Fruit fly (Drosophila melanogaster) S2 (cell line): ENCODE data around the gene Atg101.

Experiments
- CG8478 ChIP-seq: fragments of >200 bp; optimal IDR thresholded peaks from 2 replicates; lab custom pipeline; 2018
- CTCF ChIP-seq, 2 experiments: fragments of >200 bp; optimal IDR thresholded peaks; 2 replicates each; lab custom pipeline; 2018

DNA sequence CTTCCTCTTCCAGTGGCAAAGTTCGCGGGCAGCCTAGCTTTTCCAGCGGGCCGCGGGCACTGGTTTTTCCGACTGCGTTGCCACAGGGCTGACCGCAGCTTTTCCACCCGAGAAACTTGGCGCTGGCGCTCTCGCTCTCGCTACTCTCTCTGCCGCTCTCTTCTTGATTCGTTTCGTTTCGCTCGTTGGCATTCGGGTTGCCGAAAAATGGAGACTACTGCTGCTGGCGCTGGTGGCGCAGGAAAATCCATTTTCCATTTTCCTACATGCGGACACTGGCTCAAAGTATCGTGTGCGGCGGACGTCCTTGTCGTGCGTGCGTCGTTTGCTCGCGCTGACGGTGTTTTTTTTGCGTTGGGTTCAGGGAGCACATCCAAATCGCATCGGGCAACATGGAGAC, 21.6 kb downstream of the Atg101 start, which contains the start of gene CG42450:
- TF ChIP-seq CTCF (optimal IDR thresholded peaks at IDR 0.05; lab: Kevin White, UChicago) (no peak), CG8478 (lab: Kevin White, UChicago) (no peak)
